Worm (Caenorhabditis elegans): ENCODE data around the gene nhx-5.

ce11 chrX:10533447-10533846, 43.3 kb upstream of the nhx-5 start, which contains the start of gene glo-3:
- TF ChIP-seq elt-3 (tag; optimal IDR thresholded peaks at IDR 0.05), result no peak
- TF ChIP-seq fkh-10 (GFP tag; optimal IDR thresholded peaks at IDR 0.05), result no peak
- TF ChIP-seq ama-1 (optimal IDR thresholded peaks at IDR 0.05), result no peak
- TF ChIP-seq ceh-9 (tag; optimal IDR thresholded peaks at IDR 0.05), result no peak
